Worm (Caenorhabditis elegans) whole organism, L2 larva: Measurements from ENCODE around the gene ZK688.4.

Experiments
- C34F6.9 ChIP-seq: fragments of 150-350 bp; optimal IDR thresholded peaks from 2 replicates; lab custom pipeline; 2014; ENCODE audit warnings: missing biosample characterization, missing genetic modification characterization
- F13H6.1 ChIP-seq: sonication (generic microtip); optimal IDR thresholded peaks from 2 replicates; lab custom pipeline; 2016; ENCODE audit warnings: missing genetic modification characterization, missing compliant biosample characterization
- Y55F3AM.14 ChIP-seq: fragments of 200-800 bp; sonication (Bioruptor generic); optimal IDR thresholded peaks from 2 replicates; lab custom pipeline; 2018; ENCODE audit warnings: mild to moderate bottlenecking, missing genetic modification characterization, missing compliant biosample characterization
- ZK546.5 ChIP-seq: sonication (generic microtip); optimal IDR thresholded peaks from 2 replicates; lab custom pipeline; 2017; ENCODE audit warnings: missing biosample characterization, missing genetic modification characterization
- aly-2 ChIP-seq: fragments of 150-350 bp; optimal IDR thresholded peaks from 2 replicates; lab custom pipeline; 2014; ENCODE audit warnings: missing biosample characterization, missing genetic modification characterization
- blmp-1 ChIP-seq: sonication (generic microtip); optimal IDR thresholded peaks from 2 replicates; lab custom pipeline; 2017; ENCODE audit warnings: missing genetic modification characterization, mild to moderate bottlenecking, missing compliant biosample characterization, antibody characterized with exemption, moderate library complexity; ENCODE audit not compliant: insufficient read depth
- ceh-82 ChIP-seq: fragments of 150-350 bp; optimal IDR thresholded peaks from 2 replicates; lab custom pipeline; 2014; ENCODE audit warnings: missing biosample characterization, missing genetic modification characterization
- crh-2 ChIP-seq: sonication (generic microtip); optimal IDR thresholded peaks from 2 replicates; lab custom pipeline; 2017; ENCODE audit warnings: missing biosample characterization, missing genetic modification characterization
- egl-27 ChIP-seq: sonication (generic microtip); optimal IDR thresholded peaks from 3 replicates; lab custom pipeline; 2017; ENCODE audit warnings: missing biosample characterization, missing genetic modification reagents, missing genetic modification characterization
- elt-3 ChIP-seq: sonication (generic microtip); optimal IDR thresholded peaks from 2 replicates; lab custom pipeline; 2017; ENCODE audit warnings: missing biosample characterization, missing genetic modification characterization
- fos-1 ChIP-seq: fragments of 150-350 bp; optimal IDR thresholded peaks from 2 replicates; lab custom pipeline; 2014; ENCODE audit warnings: missing biosample characterization, missing genetic modification characterization
- gmeb-1 ChIP-seq: fragments of 150-350 bp; optimal IDR thresholded peaks from 2 replicates; lab custom pipeline; 2014; ENCODE audit warnings: missing biosample characterization, missing genetic modification characterization
- lin-13 ChIP-seq: fragments of 150-350 bp; optimal IDR thresholded peaks from 2 replicates; lab custom pipeline; 2014; ENCODE audit warnings: missing biosample characterization, missing genetic modification reagents, missing genetic modification characterization
- lsy-2 ChIP-seq, 2 experiments: fragments of 150-350 bp in 1 of 2; sonication (generic microtip) in 1 of 2; optimal IDR thresholded peaks; 2 replicates each; lab custom pipeline; 2014 to 2017; ENCODE audit warnings: missing biosample characterization in 2 of 2, missing genetic modification characterization in 2 of 2
- mab-5 ChIP-seq: fragments of 150-350 bp; optimal IDR thresholded peaks from 2 replicates; lab custom pipeline; 2014; ENCODE audit warnings: missing biosample characterization, missing genetic modification characterization
- mdl-1 ChIP-seq, 2 experiments: fragments of 150-350 bp in 1 of 2; sonication (generic microtip) in 1 of 2; optimal IDR thresholded peaks; 2 replicates each; lab custom pipeline; 2017; ENCODE audit warnings: missing biosample characterization in 2 of 2, missing genetic modification characterization in 2 of 2
- nhr-12 ChIP-seq: fragments of 150-350 bp; optimal IDR thresholded peaks from 2 replicates; lab custom pipeline; 2014; ENCODE audit warnings: missing biosample characterization, missing genetic modification characterization
- nhr-129 ChIP-seq: fragments of 150-350 bp; optimal IDR thresholded peaks from 2 replicates; lab custom pipeline; 2014; ENCODE audit warnings: missing biosample characterization, missing genetic modification characterization
- nhr-21 ChIP-seq: fragments of 150-350 bp; optimal IDR thresholded peaks from 2 replicates; lab custom pipeline; 2014; ENCODE audit warnings: missing biosample characterization, missing genetic modification characterization
- nhr-237 ChIP-seq: fragments of 150-350 bp; optimal IDR thresholded peaks from 2 replicates; lab custom pipeline; 2014; ENCODE audit warnings: missing biosample characterization, missing genetic modification characterization
- nhr-25 ChIP-seq: fragments of 150-350 bp; sonication (generic microtip); optimal IDR thresholded peaks from 3 replicates; lab custom pipeline; 2014; ENCODE audit warnings: missing biosample characterization, missing genetic modification characterization
- nhr-77 ChIP-seq: fragments of 150-350 bp; optimal IDR thresholded peaks from 2 replicates; lab custom pipeline; 2014; ENCODE audit warnings: missing biosample characterization, missing genetic modification characterization
- peb-1 ChIP-seq: fragments of 150-350 bp; optimal IDR thresholded peaks from 2 replicates; lab custom pipeline; 2014; ENCODE audit warnings: missing biosample characterization, missing genetic modification characterization
- sem-4 ChIP-seq: fragments of 150-350 bp; optimal IDR thresholded peaks from 2 replicates; lab custom pipeline; 2014; ENCODE audit warnings: missing biosample characterization, missing genetic modification reagents, missing genetic modification characterization
- skn-1 ChIP-seq: sonication (generic microtip); optimal IDR thresholded peaks from 2 replicates; lab custom pipeline; 2017; ENCODE audit warnings: missing biosample characterization, missing genetic modification characterization
- sma-3 ChIP-seq: sonication (generic microtip); optimal IDR thresholded peaks from 2 replicates; lab custom pipeline; 2016; ENCODE audit warnings: missing genetic modification reagents, missing genetic modification characterization, missing compliant biosample characterization
- snpc-4 ChIP-seq: fragments of 150-350 bp; optimal IDR thresholded peaks from 2 replicates; lab custom pipeline; 2014; ENCODE audit warnings: missing biosample characterization, missing genetic modification characterization
- unc-39 ChIP-seq: fragments of 150-350 bp; optimal IDR thresholded peaks from 2 replicates; lab custom pipeline; 2014; ENCODE audit warnings: missing biosample characterization, missing genetic modification characterization
- zag-1 ChIP-seq: fragments of 150-350 bp; optimal IDR thresholded peaks from 2 replicates; lab custom pipeline; 2014; ENCODE audit warnings: missing biosample characterization, missing genetic modification characterization

The ZK688.4 gene

DNA sequence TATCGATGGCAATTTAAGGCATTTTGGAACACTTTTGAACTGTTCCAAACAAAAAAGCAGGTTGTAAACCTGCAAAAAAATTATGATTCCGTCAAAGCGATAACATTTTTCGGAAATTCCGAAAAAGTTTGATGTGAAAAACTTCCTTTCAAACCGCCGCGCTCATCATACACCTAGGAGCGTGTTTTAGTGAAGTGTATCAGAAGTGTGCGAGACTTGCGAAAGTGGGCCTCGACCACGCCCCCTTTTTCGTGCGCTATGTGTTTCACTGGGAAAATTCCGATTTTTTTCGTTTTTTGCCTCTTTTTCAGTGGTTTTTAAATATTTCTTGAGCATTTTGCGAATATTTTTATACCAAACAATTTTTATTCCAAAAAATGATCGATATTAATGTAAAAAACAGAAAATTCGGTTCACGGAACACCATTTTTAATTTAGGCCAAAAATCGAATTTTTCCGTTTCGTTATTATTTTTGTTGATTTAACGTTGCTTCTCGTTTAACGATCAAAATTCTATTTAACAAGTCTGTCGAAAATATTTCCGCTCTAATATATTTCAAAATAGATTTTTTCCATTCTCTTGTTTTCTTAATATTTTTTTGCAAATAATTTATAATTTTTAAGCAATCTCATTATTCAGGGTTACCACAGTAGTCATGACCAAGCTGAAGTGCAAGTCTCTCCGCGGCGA is 40.2 kb upstream of the ZK688.4 start, which contains the start of gene rpl-35 (continued):
- TF ChIP-seq ZK546.5 (peak; percentile 94), elt-3 (tag; lab: Kevin White, UChicago) (no peak), skn-1 (tag; lab: Kevin White, UChicago) (peak; percentile 98), zag-1 (tag; lab: Kevin White, UChicago) (peak; percentile 99), ceh-82 (tag; lab: Kevin White, UChicago) (peak; percentile 98), egl-27 (tag; lab: Kevin White, UChicago) (peak; percentile 99), C34F6.9 (peak; percentile 100), F13H6.1 (peak; percentile 100), aly-2 (tag; lab: Kevin White, UChicago) (no peak), crh-2 (peak; percentile 100), nhr-25 (tag; lab: Kevin White, UChicago) (peak; percentile 100), snpc-4 (peak; percentile 93)

DNA sequence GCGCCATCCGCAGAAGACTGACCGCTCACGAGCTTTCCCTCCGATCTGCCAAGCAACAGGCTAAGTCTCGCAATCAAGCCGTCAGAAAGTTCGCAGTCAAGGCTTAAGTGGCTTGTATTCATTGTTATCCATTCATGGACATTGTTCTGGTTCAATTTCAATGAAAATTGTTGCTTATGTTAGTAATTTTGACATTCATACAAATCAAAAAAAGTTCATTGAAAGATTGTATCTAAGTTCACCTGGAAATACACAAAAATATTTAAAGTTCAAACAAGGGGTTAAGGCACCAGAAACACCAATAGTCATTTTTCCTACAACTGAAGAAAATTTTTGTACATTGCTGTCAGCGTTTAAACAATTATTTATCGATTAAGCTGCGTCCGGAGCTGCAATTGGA is 39.4 kb upstream of the ZK688.4 start:
- TF ChIP-seq nhr-129 (tag; lab: Kevin White, UChicago) (no peak), unc-39 (tag; lab: Kevin White, UChicago) (no peak), nhr-21 (tag; lab: Kevin White, UChicago) (no peak), nhr-237 (tag; lab: Kevin White, UChicago) (no peak), sma-3 (GFP tag; lab: Kevin White, UChicago) (no peak), peb-1 (tag; lab: Kevin White, UChicago) (no peak), C34F6.9 (no peak)

DNA sequence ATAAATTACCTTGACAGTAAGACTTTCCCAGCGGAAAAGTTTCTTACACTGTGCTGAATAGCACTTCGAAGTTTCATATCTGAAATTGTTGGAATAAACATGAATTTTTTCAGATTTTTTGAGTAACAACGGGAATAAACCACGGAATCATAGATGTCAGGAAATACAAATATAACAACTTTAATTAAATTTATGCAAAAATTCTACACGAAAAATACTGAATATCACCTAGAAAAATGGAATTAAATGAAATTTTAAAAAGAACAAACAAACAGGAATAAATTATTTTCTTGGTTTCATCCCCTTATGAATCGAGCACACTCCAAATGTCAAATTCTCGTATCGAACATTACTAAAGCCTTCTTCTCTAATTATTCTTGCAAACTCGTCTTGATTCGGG is 37.7 kb upstream of the ZK688.4 start, which contains the start of gene tag-307:
Gene tag-307 (minus strand): TSS at position 101 of the 400 bp plus-strand sequence.
- TF ChIP-seq lin-13 (GFP tag; lab: Kevin White, UChicago) (no peak), crh-2 (no peak), egl-27 (tag; lab: Kevin White, UChicago) (no peak), lsy-2 (tag; optimal IDR thresholded peaks at IDR 0.05; lab: Kevin White, UChicago) (no peak), snpc-4 (no peak), ZK546.5 (no peak), nhr-12 (no peak), mab-5 (tag; lab: Kevin White, UChicago) (no peak), mdl-1 (tag; optimal IDR thresholded peaks at IDR 0.05; lab: Kevin White, UChicago) (no peak), F13H6.1 (no peak), blmp-1 (tag; lab: Kevin White, UChicago) (no peak), Y55F3AM.14 (GFP tag; lab: Kevin White, UChicago) (no peak), gmeb-1 (tag; lab: Kevin White, UChicago) (no peak)
- TF ChIP-seq, all 48 proteins: peak for 0

DNA sequence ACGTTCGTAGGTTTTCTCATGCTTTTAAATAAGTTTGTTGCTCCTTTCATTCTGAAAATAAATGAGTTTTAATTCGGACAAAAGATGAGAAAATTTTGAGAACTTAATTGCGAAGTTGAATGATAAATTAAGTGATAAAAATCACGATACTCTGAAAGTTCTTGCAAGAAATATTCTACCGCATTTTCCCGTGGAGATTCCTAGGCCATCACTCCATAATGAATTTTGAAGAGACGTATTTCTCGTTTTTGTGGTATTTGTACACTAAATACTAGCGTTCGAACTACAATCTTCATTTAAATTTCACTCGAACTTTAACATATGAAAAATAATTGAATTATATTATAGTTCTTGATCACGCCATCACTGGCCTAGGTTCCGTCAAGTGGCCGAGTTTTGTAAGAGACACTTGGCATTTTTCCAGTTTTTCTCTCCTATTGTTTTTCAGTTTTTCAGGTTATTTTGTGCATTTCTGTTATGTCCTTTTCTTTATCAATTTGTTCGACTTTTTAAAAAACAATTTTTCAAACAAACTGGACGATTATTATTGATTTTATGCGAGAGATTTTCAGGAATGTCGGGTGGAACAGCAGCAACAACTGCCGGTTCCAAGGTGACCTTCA is 36.3 kb upstream of the ZK688.4 start, which contains the start of the genes coq-5 and ufm-1:
Gene coq-5 (minus strand): TSS at position 51 of the 623 bp plus-strand sequence.
Gene ufm-1 (plus strand): TSS at position 573 of the 623 bp plus-strand sequence.
- TF ChIP-seq mdl-1 (tag; optimal IDR thresholded peaks at IDR 0.05; lab: Kevin White, UChicago), result no peak
- peak in 1 of 2 experiments; percentile 43 for TF ChIP-seq lsy-2 (tag; optimal IDR thresholded peaks at IDR 0.05; lab: Kevin White, UChicago)
- peak; percentile 56 for TF ChIP-seq C34F6.9
- peak; percentile 7 for TF ChIP-seq crh-2
- peak; percentile 18 for TF ChIP-seq sma-3 (GFP tag; lab: Kevin White, UChicago)
- TF ChIP-seq nhr-77, result no peak

DNA sequence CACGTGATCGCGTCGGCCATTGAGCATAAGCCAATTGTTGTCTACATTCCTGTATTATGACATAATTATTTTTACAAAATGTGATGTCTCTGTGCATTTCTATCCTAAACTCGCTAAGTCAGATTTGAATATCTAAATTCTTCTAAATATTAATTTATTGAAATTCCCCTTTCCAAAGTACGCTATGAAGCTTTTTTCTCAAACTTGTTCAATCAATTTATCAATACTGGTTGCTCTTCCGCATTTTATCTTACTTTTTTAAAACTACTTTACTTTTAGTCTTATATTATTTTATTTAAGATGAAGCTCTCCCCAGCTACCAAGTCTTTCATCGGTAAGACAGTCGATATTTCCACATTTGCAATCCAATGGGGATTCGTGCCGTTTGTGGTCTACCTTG is 35.5 kb upstream of the ZK688.4 start, which contains the start of gene tomm-7:
Gene tomm-7 (plus strand): TSS at position 301 of the 400 bp plus-strand sequence.
- TF ChIP-seq ceh-82 (tag; lab: Kevin White, UChicago) (no peak), sma-3 (GFP tag; lab: Kevin White, UChicago) (no peak), sem-4 (no peak)

DNA sequence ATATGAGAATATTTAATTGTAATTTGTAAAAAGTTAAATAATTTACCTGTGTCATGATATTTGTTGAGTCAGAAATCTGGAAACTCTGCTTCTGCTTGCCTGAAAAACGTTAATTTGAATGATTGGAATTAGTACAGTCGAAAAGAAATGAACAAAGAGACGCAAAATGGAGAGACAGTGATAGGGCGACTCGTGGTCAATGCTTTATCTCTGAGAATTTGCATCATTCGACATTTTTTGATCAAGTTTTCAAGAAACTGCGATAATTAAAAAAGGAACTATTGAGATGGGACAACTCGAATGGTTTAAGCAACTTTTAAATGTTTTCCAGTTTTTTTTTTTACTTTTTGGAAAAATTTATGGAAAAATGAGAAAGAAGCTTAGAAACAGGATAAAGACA is 33.9 kb upstream of the ZK688.4 start, which contains the start of gene cuc-1:
Gene cuc-1 (minus strand): TSS at position 101 of the 400 bp plus-strand sequence.
- TF ChIP-seq egl-27 (tag; lab: Kevin White, UChicago) (no peak), fos-1 (peak; percentile 10)
